Fruit fly (Drosophila melanogaster) whole organism: ENCODE results near the gene Hsp67Ba.
A peak's percentile ranks its signal among the peaks of the same experiment; 100 is the strongest.

Experiments
- CG8478 ChIP-seq: fragments of >200 bp; optimal IDR thresholded peaks from 2 replicates; lab custom pipeline; 2018; ENCODE audit warnings: inconsistent platforms
- Dll ChIP-seq: fragments of >200 bp; optimal IDR thresholded peaks from 2 replicates; lab custom pipeline; 2017
- EcR ChIP-seq, 2 experiments: fragments of >200 bp; optimal IDR thresholded peaks; 2 replicates each; lab custom pipeline; 2017; ENCODE audit warnings: missing biosample characterization in 2 of 2, missing genetic modification characterization in 2 of 2, missing genetic modification reagents in 2 of 2
- pan ChIP-seq: fragments of >200 bp; optimal IDR thresholded peaks from 2 replicates; lab custom pipeline; 2017
- psq ChIP-seq: fragments of >200 bp; optimal IDR thresholded peaks from 2 replicates; lab custom pipeline; 2017
- usp ChIP-seq: fragments of >200 bp; optimal IDR thresholded peaks from 2 replicates; lab custom pipeline; 2017; ENCODE audit warnings: missing biosample characterization, missing genetic modification characterization, mixed read lengths

dm6 chr3L:9379484-9380343, at the start of gene Hsp67Ba:
- TF ChIP-seq pan (lab: Kevin White, UChicago) (no peak), usp (GFP tag; lab: Kevin White, UChicago) (no peak), CG8478 (lab: Kevin White, UChicago) (no peak), EcR (GFP tag; optimal IDR thresholded peaks at IDR 0.05; lab: Kevin White, UChicago) (no peak), psq (no peak), Dll (lab: Kevin White, UChicago) (peak; percentile 20)
